Fruit fly (Drosophila melanogaster): ENCODE results near the gene Qsox4.

Qsox4 gene

dm6 chr3R:23734573-23735404 lies 32.2 kb downstream of the Qsox4 start (continued):
- TF ChIP-seq CG12942 (GFP tag; optimal IDR thresholded peaks at IDR 0.05): no peak
- TF ChIP-seq CG2199 (GFP tag; IDR thresholded peaks at IDR 0.05): 0 out of 3 replicates have a peak, but pooled peaks have one; percentile 63
- TF ChIP-seq CG10209 (GFP tag; optimal IDR thresholded peaks at IDR 0.05): no peak
- TF ChIP-seq Atf6 (GFP tag; IDR thresholded peaks at IDR 0.05): no peak
- no peak for TF ChIP-seq gcm2 (GFP tag; optimal IDR thresholded peaks at IDR 0.05)
- peak; percentile 75 for TF ChIP-seq sens (GFP tag)
- TF ChIP-seq cad (GFP tag; optimal IDR thresholded peaks at IDR 0.05): no peak
- TF ChIP-seq ssp (GFP tag; IDR thresholded peaks at IDR 0.05): no peak
- TF ChIP-seq CG15269 (tag; optimal IDR thresholded peaks at IDR 0.05): peak; percentile 31
- 0 out of 3 replicates have a peak, but pooled peaks have one; percentile 11 for TF ChIP-seq Optix (GFP tag; IDR thresholded peaks at IDR 0.05)
- no peak for TF ChIP-seq nmo (GFP tag; optimal IDR thresholded peaks at IDR 0.05)
- no peak for TF ChIP-seq pan (optimal IDR thresholded peaks at IDR 0.05)
- peak in 1 of 2 experiments; percentile 21 for TF ChIP-seq pan (GFP tag; optimal IDR thresholded peaks at IDR 0.05 in 1 of 2, IDR thresholded peaks at IDR 0.05 in 1 of 2)
- no peak for TF ChIP-seq ttk (GFP tag; IDR thresholded peaks at IDR 0.05)
- TF ChIP-seq CG17359 (tag; optimal IDR thresholded peaks at IDR 0.05): peak; percentile 7
- no peak for TF ChIP-seq CG11085 (GFP tag; IDR thresholded peaks at IDR 0.05)
- TF ChIP-seq CG8944 (GFP tag; optimal IDR thresholded peaks at IDR 0.05): no peak
- TF ChIP-seq CG14710 (tag; optimal IDR thresholded peaks at IDR 0.05): no peak
- no peak for TF ChIP-seq odd (GFP tag; optimal IDR thresholded peaks at IDR 0.05)
- TF ChIP-seq CG7556 (GFP tag; optimal IDR thresholded peaks at IDR 0.05): peak; percentile 1
- TF ChIP-seq CG4282 (GFP tag; optimal IDR thresholded peaks at IDR 0.05): no peak
- TF ChIP-seq CG12769 (tag; optimal IDR thresholded peaks at IDR 0.05): no peak
- TF ChIP-seq CG12155 (GFP tag; optimal IDR thresholded peaks at IDR 0.05): no peak
- no peak for TF ChIP-seq stc (GFP tag; IDR thresholded peaks at IDR 0.05)
- TF ChIP-seq Dbx (GFP tag; IDR thresholded peaks at IDR 0.05): no peak
- no peak for TF ChIP-seq Jarid2 (GFP tag; optimal IDR thresholded peaks at IDR 0.05)
- peak; percentile 40; the same call in 1 of the 3 replicates for TF ChIP-seq ci (GFP tag; IDR thresholded peaks at IDR 0.05)
- no peak for TF ChIP-seq eyg (GFP tag; optimal IDR thresholded peaks at IDR 0.05)
- TF ChIP-seq CG2202 (tag; optimal IDR thresholded peaks at IDR 0.05): no peak
- no peak for TF ChIP-seq so (GFP tag; IDR thresholded peaks at IDR 0.05)
- no peak for TF ChIP-seq bbx (GFP tag; IDR thresholded peaks at IDR 0.05; ENCODE audit: partially characterized antibody)
- peak; percentile 7 for TF ChIP-seq CG9437 (GFP tag; optimal IDR thresholded peaks at IDR 0.05)
- no peak for TF ChIP-seq CG10462 (GFP tag; optimal IDR thresholded peaks at IDR 0.05)
- no peak for TF ChIP-seq cg (GFP tag; optimal IDR thresholded peaks at IDR 0.05)
- no peak for TF ChIP-seq zf30C (GFP tag; optimal IDR thresholded peaks at IDR 0.05)
- no peak for TF ChIP-seq btn (GFP tag; optimal IDR thresholded peaks at IDR 0.05)
- TF ChIP-seq HmgD (GFP tag; optimal IDR thresholded peaks at IDR 0.05): no peak
- no peak for TF ChIP-seq CG17186 (GFP tag; optimal IDR thresholded peaks at IDR 0.05)
- no peak for TF ChIP-seq CG2875 (GFP tag; optimal IDR thresholded peaks at IDR 0.05)
- TF ChIP-seq sim (GFP tag; IDR thresholded peaks at IDR 0.05): no peak

dm6 chr3R:23735648-23736047 lies 33.1 kb downstream of the Qsox4 start:
- TF ChIP-seq CG6791 (GFP tag; IDR thresholded peaks at IDR 0.05; ENCODE audit: partially characterized antibody): 0 out of 3 replicates have a peak, but pooled peaks have one; percentile 21
- TF ChIP-seq br (optimal IDR thresholded peaks at IDR 0.05): no peak
- TF ChIP-seq HLH4C (GFP tag; IDR thresholded peaks at IDR 0.05; ENCODE audit: partially characterized antibody): 0 out of 3 replicates have a peak, but pooled peaks have one; percentile 20
- 0 out of 3 replicates have a peak, but pooled peaks have one; percentile 27 for TF ChIP-seq CG6175 (GFP tag; IDR thresholded peaks at IDR 0.05)
- peak; percentile 21 for TF ChIP-seq Tbp (GFP tag; optimal IDR thresholded peaks at IDR 0.05)
- 0 out of 3 replicates have a peak, but pooled peaks have one; percentile 10 for TF ChIP-seq ci (GFP tag; IDR thresholded peaks at IDR 0.05)
- TF ChIP-seq CG42726 (GFP tag; IDR thresholded peaks at IDR 0.05; ENCODE audit: partially characterized antibody): peak; percentile 33; the same call in 1 of the 2 replicates
- TF ChIP-seq ewg (GFP tag; optimal IDR thresholded peaks at IDR 0.05): peak; percentile 18
- no peak for TF ChIP-seq lab (GFP tag; optimal IDR thresholded peaks at IDR 0.05)
- peak; percentile 4 for TF ChIP-seq cwo (GFP tag; optimal IDR thresholded peaks at IDR 0.05)
- peak; percentile 46 for TF ChIP-seq Med (GFP tag)
- TF ChIP-seq ash1 (GFP tag; optimal IDR thresholded peaks at IDR 0.05): no peak
- peak; percentile 46 for TF ChIP-seq CG15479 (GFP tag; optimal IDR thresholded peaks at IDR 0.05)

Data from whole organism, embryonic.